Fruit fly (Drosophila melanogaster) whole organism: ENCODE data around the gene Sry-delta.

ENCODE experiments used
- CG8478 ChIP-seq: fragments of >200 bp; optimal IDR thresholded peaks from 2 replicates; lab custom pipeline; 2018; ENCODE audit warnings: inconsistent platforms
- Dll ChIP-seq: fragments of >200 bp; optimal IDR thresholded peaks from 2 replicates; lab custom pipeline; 2017
- EcR ChIP-seq, 2 experiments: fragments of >200 bp; optimal IDR thresholded peaks; 2 replicates each; lab custom pipeline; 2017; ENCODE audit warnings: missing biosample characterization in 2 of 2, missing genetic modification characterization in 2 of 2, missing genetic modification reagents in 2 of 2
- pan ChIP-seq: fragments of >200 bp; optimal IDR thresholded peaks from 2 replicates; lab custom pipeline; 2017
- psq ChIP-seq: fragments of >200 bp; optimal IDR thresholded peaks from 2 replicates; lab custom pipeline; 2017
- usp ChIP-seq: fragments of >200 bp; optimal IDR thresholded peaks from 2 replicates; lab custom pipeline; 2017; ENCODE audit warnings: missing biosample characterization, missing genetic modification characterization, mixed read lengths

The Sry-delta gene

dm6 chr3R:30046029-30047001 is 3.2 kb downstream of the Sry-delta start, which contains the start of the genes RpL32 and CG7943:
Gene RpL32 (minus strand): TSS chr3R:30046161.
Gene CG7943 (plus strand): TSS chr3R:30046470.
- TF ChIP-seq EcR (GFP tag; optimal IDR thresholded peaks at IDR 0.05; lab: Kevin White, UChicago) (no peak), Dll (lab: Kevin White, UChicago) (no peak), psq (no peak), usp (no peak), pan (lab: Kevin White, UChicago) (no peak), CG8478 (lab: Kevin White, UChicago) (no peak)

- TF ChIP-seq CG8478 (lab: Kevin White, UChicago), result no peak
- TF ChIP-seq usp, result no peak
- TF ChIP-seq Dll (lab: Kevin White, UChicago), result no peak
- TF ChIP-seq pan (lab: Kevin White, UChicago), result no peak
- no peak for TF ChIP-seq EcR (GFP tag; optimal IDR thresholded peaks at IDR 0.05; lab: Kevin White, UChicago)
- no peak for TF ChIP-seq psq
Measured at dm6 chr3R:30050448-30050847, 7.3 kb downstream of the Sry-delta start.

dm6 chr3R:30051933-30052332 is 8.8 kb downstream of the Sry-delta start, which contains the start of gene CG15528:
Gene CG15528 (minus strand): TSS chr3R:30052112.
- TF ChIP-seq EcR (GFP tag; optimal IDR thresholded peaks at IDR 0.05; lab: Kevin White, UChicago) (no peak), CG8478 (lab: Kevin White, UChicago) (no peak), psq (no peak), Dll (lab: Kevin White, UChicago) (no peak), pan (lab: Kevin White, UChicago) (no peak), usp (no peak)

dm6 chr3R:30052455-30053046 is 9.4 kb downstream of the Sry-delta start, which contains the start of gene Jasper:
Gene Jasper (plus strand): TSS chr3R:30052514.
- TF ChIP-seq psq (no peak), EcR (GFP tag; optimal IDR thresholded peaks at IDR 0.05; lab: Kevin White, UChicago) (no peak), CG8478 (lab: Kevin White, UChicago) (no peak), pan (lab: Kevin White, UChicago) (no peak), Dll (lab: Kevin White, UChicago) (no peak), usp (no peak)

dm6 chr3R:30055915-30056544 is 12.9 kb downstream of the Sry-delta start, which contains the start of the genes Rpp14b and spn-A:
Gene Rpp14b (plus strand): TSS chr3R:30055957.
Gene spn-A (minus strand): TSS chr3R:30056037.
- TF ChIP-seq Dll (lab: Kevin White, UChicago), result no peak
- no peak for TF ChIP-seq pan (lab: Kevin White, UChicago)
- TF ChIP-seq psq, result no peak
- TF ChIP-seq EcR (GFP tag; optimal IDR thresholded peaks at IDR 0.05; lab: Kevin White, UChicago), result no peak
- no peak for TF ChIP-seq usp

- TF ChIP-seq pan (lab: Kevin White, UChicago) (no peak), psq (no peak), EcR (GFP tag; optimal IDR thresholded peaks at IDR 0.05; lab: Kevin White, UChicago) (no peak), usp (no peak), CG8478 (lab: Kevin White, UChicago) (no peak), Dll (lab: Kevin White, UChicago) (no peak)
Measured at dm6 chr3R:30056592-30057135, 13.5 kb downstream of the Sry-delta start, which contains the start of the genes CG7950 and Rpp14a. Gene CG7950 (plus strand): TSS chr3R:30056859. Gene Rpp14a (plus strand): TSS chr3R:30056859.

dm6 chr3R:30058057-30058868 is 15.1 kb downstream of the Sry-delta start, which contains the start of gene sima:
Gene sima (plus strand): TSS chr3R:30058311.
- TF ChIP-seq psq (peak; percentile 50), usp (no peak)

dm6 chr3R:30059944-30060343 is 16.8 kb downstream of the Sry-delta start:
- no peak for TF ChIP-seq EcR (GFP tag; optimal IDR thresholded peaks at IDR 0.05; lab: Kevin White, UChicago)

- TF ChIP-seq CG8478 (lab: Kevin White, UChicago) (no peak), psq (no peak), Dll (lab: Kevin White, UChicago) (no peak), usp (no peak), pan (lab: Kevin White, UChicago) (no peak), EcR (GFP tag; optimal IDR thresholded peaks at IDR 0.05; lab: Kevin White, UChicago) (no peak)
Measured at dm6 chr3R:30060451-30061153, 17.5 kb downstream of the Sry-delta start.

dm6 chr3R:30061154-30061482 is 18.0 kb downstream of the Sry-delta start:
- no peak for TF ChIP-seq pan (lab: Kevin White, UChicago)
- no peak for TF ChIP-seq usp
- no peak for TF ChIP-seq EcR (GFP tag; optimal IDR thresholded peaks at IDR 0.05; lab: Kevin White, UChicago)
- TF ChIP-seq psq, result no peak
- TF ChIP-seq Dll (lab: Kevin White, UChicago), result no peak
- TF ChIP-seq CG8478 (lab: Kevin White, UChicago), result no peak
